Fruit fly (Drosophila melanogaster): ENCODE measurements around the gene Est-6.

- no peak for TF ChIP-seq Sox102F (GFP tag; optimal IDR thresholded peaks at IDR 0.05)
- no peak for TF ChIP-seq Eip93F (GFP tag; optimal IDR thresholded peaks at IDR 0.05)
- no peak for TF ChIP-seq dac (GFP tag; optimal IDR thresholded peaks at IDR 0.05)
- no peak for TF ChIP-seq Eip75B (GFP tag; optimal IDR thresholded peaks at IDR 0.05)
These were observed 42.6 kb upstream of the Est-6 start, which contains the start of the genes eIF3l and Nrx-IV for dm6 chr3L:12145709-12146694.
